Worm (Caenorhabditis elegans) whole organism, late embryonic: ENCODE data around the gene F18C5.9.

Experiments
- C08G9.2 ChIP-seq: sonication (generic microtip); optimal IDR thresholded peaks from 2 replicates; lab custom pipeline; 2016; ENCODE audit warnings: mild to moderate bottlenecking, missing genetic modification characterization, moderate library complexity, missing compliant biosample characterization
- K02D7.2 ChIP-seq: sonication (generic microtip); optimal IDR thresholded peaks from 2 replicates; lab custom pipeline; 2017; ENCODE audit warnings: mild to moderate bottlenecking, missing genetic modification characterization, missing compliant biosample characterization
- K09A11.1 ChIP-seq: sonication (generic microtip); optimal IDR thresholded peaks from 2 replicates; lab custom pipeline; 2017; ENCODE audit warnings: antibody characterized with exemption, mild to moderate bottlenecking, missing genetic modification characterization, missing compliant biosample characterization; ENCODE audit not compliant: insufficient read depth
- T23F11.4 ChIP-seq: fragments of 200-800 bp; sonication (Bioruptor generic); optimal IDR thresholded peaks from 2 replicates; lab custom pipeline; 2018; ENCODE audit warnings: mild to moderate bottlenecking, missing genetic modification characterization, missing compliant biosample characterization
- ahr-1 ChIP-seq: sonication (generic microtip); optimal IDR thresholded peaks from 2 replicates; lab custom pipeline; 2016; ENCODE audit warnings: missing genetic modification characterization, missing compliant biosample characterization
- ama-1 ChIP-seq: fragments of 150-350 bp; optimal IDR thresholded peaks from 2 replicates; lab custom pipeline; 2014
- ceh-18 ChIP-seq: sonication (generic microtip); optimal IDR thresholded peaks from 2 replicates; lab custom pipeline; 2016; ENCODE audit warnings: missing genetic modification characterization, missing compliant biosample characterization
- ceh-2 ChIP-seq: sonication (generic microtip); optimal IDR thresholded peaks from 2 replicates; lab custom pipeline; 2016; ENCODE audit warnings: missing genotype, missing genetic modification characterization, missing compliant biosample characterization
- ceh-22 ChIP-seq: sonication (generic microtip); optimal IDR thresholded peaks from 2 replicates; lab custom pipeline; 2017; ENCODE audit warnings: missing biosample characterization, missing genetic modification characterization
- ceh-24 ChIP-seq: sonication (generic microtip); optimal IDR thresholded peaks from 2 replicates; lab custom pipeline; 2016; ENCODE audit warnings: mild to moderate bottlenecking, missing genetic modification characterization, missing compliant biosample characterization
- ceh-31 ChIP-seq: sonication (generic microtip); optimal IDR thresholded peaks from 2 replicates; lab custom pipeline; 2016; ENCODE audit warnings: missing genetic modification characterization, missing compliant biosample characterization
- ceh-34 ChIP-seq: sonication (generic microtip); optimal IDR thresholded peaks from 2 replicates; lab custom pipeline; 2016; ENCODE audit warnings: mild to moderate bottlenecking, missing genetic modification characterization, missing compliant biosample characterization
- ceh-45 ChIP-seq: fragments of 200-800 bp; sonication (Bioruptor generic); IDR thresholded peaks from 2 replicates; pipeline ENCODE4 v1.3.6; 2022; ENCODE audit warnings: missing genetic modification reagents, missing genetic modification characterization, missing compliant biosample characterization
- ceh-48 ChIP-seq: sonication (generic microtip); optimal IDR thresholded peaks from 2 replicates; lab custom pipeline; 2016; ENCODE audit warnings: missing genetic modification characterization, inconsistent platforms, missing compliant biosample characterization
- ceh-6 ChIP-seq: fragments of 200-800 bp; sonication (Bioruptor generic); optimal IDR thresholded peaks from 2 replicates; lab custom pipeline; 2018; ENCODE audit warnings: mild to moderate bottlenecking, missing genetic modification characterization, missing compliant biosample characterization
- che-1 ChIP-seq: sonication (generic microtip); optimal IDR thresholded peaks from 2 replicates; lab custom pipeline; 2016; ENCODE audit warnings: mild to moderate bottlenecking, missing genetic modification characterization, missing compliant biosample characterization
- dmd-4 ChIP-seq: sonication (generic microtip); optimal IDR thresholded peaks from 2 replicates; lab custom pipeline; 2016; ENCODE audit warnings: borderline replicate concordance, missing genetic modification characterization, missing compliant biosample characterization
- dve-1 ChIP-seq: sonication (generic microtip); optimal IDR thresholded peaks from 2 replicates; lab custom pipeline; 2017; ENCODE audit warnings: antibody characterized with exemption, mild to moderate bottlenecking, missing genetic modification characterization, missing compliant biosample characterization
- elt-2 ChIP-seq: sonication (generic microtip); optimal IDR thresholded peaks from 2 replicates; lab custom pipeline; 2016; ENCODE audit warnings: missing genetic modification reagents, missing genetic modification characterization, missing compliant biosample characterization
- elt-4 ChIP-seq: sonication (generic microtip); optimal IDR thresholded peaks from 2 replicates; lab custom pipeline; 2016; ENCODE audit warnings: missing genetic modification characterization, missing compliant biosample characterization
- ets-4 ChIP-seq: sonication (generic microtip); optimal IDR thresholded peaks from 2 replicates; lab custom pipeline; 2016; ENCODE audit warnings: missing genetic modification characterization, missing compliant biosample characterization
- eyg-1 ChIP-seq: sonication (generic microtip); optimal IDR thresholded peaks from 2 replicates; lab custom pipeline; 2016; ENCODE audit warnings: missing genotype, missing genetic modification characterization, missing compliant biosample characterization
- fax-1 ChIP-seq: sonication (generic microtip); optimal IDR thresholded peaks from 2 replicates; lab custom pipeline; 2016; ENCODE audit warnings: missing genotype, missing genetic modification characterization, missing compliant biosample characterization
- fkh-10 ChIP-seq: fragments of 150-350 bp; optimal IDR thresholded peaks from 2 replicates; lab custom pipeline; 2014; ENCODE audit warnings: missing biosample characterization, missing genetic modification reagents, missing genetic modification characterization
- fkh-6 ChIP-seq: sonication (generic microtip); optimal IDR thresholded peaks from 2 replicates; lab custom pipeline; 2016; ENCODE audit warnings: missing genetic modification characterization, missing compliant biosample characterization
- gmeb-2 ChIP-seq: sonication (generic microtip); optimal IDR thresholded peaks from 2 replicates; lab custom pipeline; 2016; ENCODE audit warnings: missing genetic modification characterization, inconsistent platforms, missing compliant biosample characterization
- hlh-13 ChIP-seq: fragments of 200-800 bp; sonication (Bioruptor generic); optimal IDR thresholded peaks from 2 replicates; lab custom pipeline; 2018; ENCODE audit warnings: mild to moderate bottlenecking, missing genetic modification characterization, missing compliant biosample characterization
- hlh-15 ChIP-seq: sonication (generic microtip); optimal IDR thresholded peaks from 2 replicates; lab custom pipeline; 2016; ENCODE audit warnings: missing genetic modification characterization, missing compliant biosample characterization
- hlh-30 ChIP-seq: sonication (generic microtip); optimal IDR thresholded peaks from 2 replicates; lab custom pipeline; 2017; ENCODE audit warnings: antibody characterized with exemption, missing genetic modification characterization, missing compliant biosample characterization; ENCODE audit not compliant: insufficient read depth
- hlh-6 ChIP-seq: sonication (generic microtip); optimal IDR thresholded peaks from 2 replicates; lab custom pipeline; 2016; ENCODE audit warnings: missing genotype, missing genetic modification characterization, missing compliant biosample characterization
- hlh-8 ChIP-seq: sonication (generic microtip); optimal IDR thresholded peaks from 2 replicates; lab custom pipeline; 2016; ENCODE audit warnings: missing genotype, missing genetic modification characterization, missing compliant biosample characterization
- lim-6 ChIP-seq: sonication (generic microtip); optimal IDR thresholded peaks from 2 replicates; lab custom pipeline; 2016; ENCODE audit warnings: missing genetic modification characterization, missing compliant biosample characterization
- lin-11 ChIP-seq: fragments of 200-800 bp; sonication (Bioruptor generic); optimal IDR thresholded peaks from 2 replicates; lab custom pipeline; 2018; ENCODE audit warnings: mild to moderate bottlenecking, missing genetic modification characterization, missing compliant biosample characterization
- madf-2 ChIP-seq: sonication (generic microtip); optimal IDR thresholded peaks from 2 replicates; lab custom pipeline; 2017; ENCODE audit warnings: missing genetic modification characterization, missing compliant biosample characterization
- mec-3 ChIP-seq: sonication (generic microtip); optimal IDR thresholded peaks from 2 replicates; lab custom pipeline; 2016; ENCODE audit warnings: borderline replicate concordance, missing genetic modification characterization, missing compliant biosample characterization
- nhr-11 ChIP-seq: fragments of 150-350 bp; optimal IDR thresholded peaks from 2 replicates; lab custom pipeline; 2014; ENCODE audit warnings: missing biosample characterization, missing genetic modification characterization
- odd-2 ChIP-seq: sonication (generic microtip); optimal IDR thresholded peaks from 2 replicates; lab custom pipeline; 2017; ENCODE audit warnings: antibody characterized with exemption, mild to moderate bottlenecking, missing genetic modification characterization, missing compliant biosample characterization
- pag-3 ChIP-seq: sonication (generic microtip); optimal IDR thresholded peaks from 2 replicates; lab custom pipeline; 2016; ENCODE audit warnings: missing compliant biosample characterization, missing genetic modification characterization, borderline replicate concordance
- pax-1 ChIP-seq: fragments of 150-350 bp; optimal IDR thresholded peaks from 2 replicates; lab custom pipeline; 2014; ENCODE audit warnings: missing biosample characterization, missing genetic modification characterization
- pha-4 ChIP-seq: fragments of 150-350 bp; optimal IDR thresholded peaks from 2 replicates; lab custom pipeline; 2018; ENCODE audit warnings: missing biosample characterization, missing genetic modification reagents, missing genetic modification characterization
- pqm-1 ChIP-seq: sonication (generic microtip); optimal IDR thresholded peaks from 2 replicates; lab custom pipeline; 2016; ENCODE audit warnings: missing genetic modification characterization, missing compliant biosample characterization
- pros-1 ChIP-seq: fragments of 150-350 bp; optimal IDR thresholded peaks from 2 replicates; lab custom pipeline; 2014; ENCODE audit warnings: missing biosample characterization, missing genetic modification reagents, missing genetic modification characterization
- ref-2 ChIP-seq: sonication (generic microtip); optimal IDR thresholded peaks from 2 replicates; lab custom pipeline; 2016; ENCODE audit warnings: missing genetic modification characterization, missing compliant biosample characterization
- rnt-1 ChIP-seq: sonication (generic microtip); optimal IDR thresholded peaks from 2 replicates; lab custom pipeline; 2016; ENCODE audit warnings: missing genetic modification characterization, missing compliant biosample characterization
- sdc-2 ChIP-seq: sonication (generic microtip); optimal IDR thresholded peaks from 2 replicates; lab custom pipeline; 2016; ENCODE audit warnings: missing genotype, missing genetic modification characterization, missing compliant biosample characterization
- syd-9 ChIP-seq: sonication (generic microtip); optimal IDR thresholded peaks from 2 replicates; lab custom pipeline; 2016; ENCODE audit warnings: mild to moderate bottlenecking, missing genetic modification characterization, moderate library complexity, missing compliant biosample characterization
- tbx-2 ChIP-seq: sonication (generic microtip); optimal IDR thresholded peaks from 2 replicates; lab custom pipeline; 2016; ENCODE audit warnings: missing genetic modification characterization, missing compliant biosample characterization
- tbx-7 ChIP-seq: sonication (generic microtip); optimal IDR thresholded peaks from 2 replicates; lab custom pipeline; 2016; ENCODE audit warnings: missing genotype, missing genetic modification characterization, missing compliant biosample characterization
- unc-3 ChIP-seq, 2 experiments: fragments of 200-800 bp in 1 of 2; sonication (Bioruptor generic) in 1 of 2; sonication (generic microtip) in 1 of 2; conservative IDR thresholded peaks in 1 of 2; optimal IDR thresholded peaks in 1 of 2; 2 replicates each; pipeline versions ENCODE4 v1.3.6 to Lab custom; 2016 to 2022; ENCODE audit warnings: missing compliant biosample characterization in 2 of 2, missing genetic modification characterization in 2 of 2, missing genetic modification reagents in 1 of 2
- unc-42 ChIP-seq: sonication (generic microtip); optimal IDR thresholded peaks from 2 replicates; lab custom pipeline; 2016; ENCODE audit warnings: missing genotype, missing genetic modification characterization, missing compliant biosample characterization
- unc-86 ChIP-seq: sonication (generic microtip); optimal IDR thresholded peaks from 2 replicates; lab custom pipeline; 2016; ENCODE audit warnings: missing genetic modification characterization, missing compliant biosample characterization
- zip-5 ChIP-seq: sonication (generic microtip); optimal IDR thresholded peaks from 2 replicates; lab custom pipeline; 2016; ENCODE audit warnings: missing genetic modification characterization, missing compliant biosample characterization

F18C5.9 gene

DNA sequence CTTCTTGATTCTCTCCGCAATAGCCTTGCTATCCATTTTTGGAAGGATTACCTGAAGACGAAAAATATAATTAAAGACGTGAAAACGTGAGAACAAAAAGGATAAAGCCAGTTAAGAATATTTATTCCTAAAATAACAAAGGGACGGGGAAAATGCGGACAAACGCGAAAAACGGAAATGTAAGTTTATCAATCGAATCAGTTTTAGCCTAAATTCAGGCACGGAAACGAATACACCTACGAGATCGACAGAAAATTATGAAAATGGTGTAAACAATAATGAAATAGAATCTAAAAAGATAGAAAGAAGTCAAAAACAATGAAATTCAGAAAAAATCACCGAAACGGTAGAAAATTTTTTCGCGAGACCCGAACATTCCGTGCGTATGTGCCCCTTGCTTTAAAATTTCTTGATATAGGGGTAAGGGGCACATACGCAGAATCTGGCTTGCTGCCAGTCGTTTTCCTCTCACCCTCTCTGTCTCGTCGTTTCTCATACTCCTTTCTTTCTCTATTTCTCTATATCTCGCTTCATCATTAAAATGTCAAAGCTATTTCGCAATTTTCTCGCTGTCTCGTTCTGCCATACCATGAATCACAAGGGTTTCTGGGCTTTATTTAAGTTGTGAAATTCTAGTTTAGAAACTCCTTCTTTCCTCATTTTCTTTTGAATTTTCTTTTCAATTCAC is 21.8 kb downstream of the F18C5.9 start, which contains the start of gene icd-1:
Gene icd-1, minus strand, starts transcription at position 51 of the 688 bp plus-strand sequence.
- peak; percentile 60 for TF ChIP-seq K09A11.1
- TF ChIP-seq unc-3 (GFP tag; conservative IDR thresholded peaks at IDR 0.05; lab: Robert Waterston, UW): no peak
- TF ChIP-seq unc-3 (tag; optimal IDR thresholded peaks at IDR 0.05; lab: Kevin White, UChicago): no peak
- TF ChIP-seq tbx-7 (tag; lab: Kevin White, UChicago): no peak
- peak; percentile 13 for TF ChIP-seq lim-6 (tag; lab: Kevin White, UChicago)
- peak; percentile 72 for TF ChIP-seq rnt-1 (tag; lab: Kevin White, UChicago)
- no peak for TF ChIP-seq eyg-1
- no peak for TF ChIP-seq gmeb-2 (tag; lab: Kevin White, UChicago)
- peak; percentile 93 for TF ChIP-seq ceh-18 (tag; lab: Kevin White, UChicago)
- TF ChIP-seq ref-2 (tag; lab: Kevin White, UChicago): peak; percentile 78
- no peak for TF ChIP-seq fkh-6
- TF ChIP-seq tbx-2 (tag; lab: Kevin White, UChicago): peak; percentile 87
- no peak for TF ChIP-seq mec-3 (tag; lab: Kevin White, UChicago)
- TF ChIP-seq C08G9.2 (tag; lab: Kevin White, UChicago): peak; percentile 7
- peak; percentile 39 for TF ChIP-seq unc-86
- TF ChIP-seq hlh-30 (tag; lab: Kevin White, UChicago): peak; percentile 80
- no peak for TF ChIP-seq ceh-2
- peak; percentile 74 for TF ChIP-seq unc-42
- no peak for TF ChIP-seq hlh-15 (tag; lab: Kevin White, UChicago)
- TF ChIP-seq elt-2: peak; percentile 66
- TF ChIP-seq hlh-6 (tag; lab: Kevin White, UChicago): no peak
- TF ChIP-seq nhr-11 (tag; lab: Kevin White, UChicago): peak; percentile 66
- TF ChIP-seq ceh-34 (tag; lab: Kevin White, UChicago): peak; percentile 79
- peak; percentile 0 for TF ChIP-seq fax-1 (tag; lab: Kevin White, UChicago)
- no peak for TF ChIP-seq pqm-1
- no peak for TF ChIP-seq ahr-1
- TF ChIP-seq pag-3: no peak
- no peak for TF ChIP-seq madf-2 (tag; lab: Kevin White, UChicago)
- peak; percentile 17 for TF ChIP-seq ceh-48 (tag; lab: Kevin White, UChicago)
- no peak for TF ChIP-seq ceh-45 (GFP tag; lab: Robert Waterston, UW)
- TF ChIP-seq ceh-6 (GFP tag; lab: Kevin White, UChicago): no peak
- TF ChIP-seq ceh-31 (tag; lab: Kevin White, UChicago): peak; percentile 88
- no peak for TF ChIP-seq hlh-8 (tag; lab: Kevin White, UChicago)
- no peak for TF ChIP-seq K02D7.2 (tag; lab: Kevin White, UChicago)
- TF ChIP-seq ceh-22 (tag; lab: Kevin White, UChicago): no peak
- no peak for TF ChIP-seq zip-5 (tag; lab: Kevin White, UChicago)
- no peak for TF ChIP-seq fkh-10
- TF ChIP-seq che-1: no peak
- no peak for TF ChIP-seq ceh-24 (tag; lab: Kevin White, UChicago)
- TF ChIP-seq elt-4: no peak
- no peak for TF ChIP-seq ets-4 (tag; lab: Kevin White, UChicago)
- peak; percentile 59 for TF ChIP-seq pros-1
- no peak for TF ChIP-seq odd-2
- TF ChIP-seq dve-1 (tag; lab: Kevin White, UChicago): peak; percentile 84
- no peak for TF ChIP-seq lin-11 (tag; lab: Kevin White, UChicago)
- no peak for TF ChIP-seq T23F11.4
- TF ChIP-seq sdc-2: no peak
- peak; percentile 87 for TF ChIP-seq pax-1
- no peak for TF ChIP-seq ama-1
- TF ChIP-seq syd-9 (tag; lab: Kevin White, UChicago): peak; percentile 54
- TF ChIP-seq pha-4 (tag; lab: Kevin White, UChicago): no peak
- TF ChIP-seq dmd-4 (tag; lab: Kevin White, UChicago): no peak
- TF ChIP-seq hlh-13 (GFP tag; lab: Kevin White, UChicago): no peak
